Worm (Caenorhabditis elegans) whole organism, L4 larva: ENCODE results near the gene Y105C5A.10.
"Not testable (repeated sequence)": the region's sequence is repeated elsewhere in the genome, so short reads cannot be mapped to it uniquely, and the experiment has no call there.

ENCODE experiments used
- nhr-41 ChIP-seq: fragments of 200-800 bp; sonication (Bioruptor generic); IDR thresholded peaks from 2 replicates; pipeline ENCODE4 v1.3.6; 2022; ENCODE audit warnings: missing genetic modification reagents, missing genetic modification characterization, missing compliant biosample characterization
- nhr-76 ChIP-seq: fragments of 150-350 bp; optimal IDR thresholded peaks from 2 replicates; lab custom pipeline; 2014; ENCODE audit warnings: missing biosample characterization, missing genetic modification characterization

- TF ChIP-seq nhr-41 (GFP tag; lab: Robert Waterston, UW); nhr-76: not testable (repeated sequence)
Observed at ce11 chrIV:15649227-15649626, 13.7 kb downstream of the Y105C5A.10 start.
